Worm (Caenorhabditis elegans): Measurements from ENCODE around the gene clec-140.

Gene clec-140

DNA sequence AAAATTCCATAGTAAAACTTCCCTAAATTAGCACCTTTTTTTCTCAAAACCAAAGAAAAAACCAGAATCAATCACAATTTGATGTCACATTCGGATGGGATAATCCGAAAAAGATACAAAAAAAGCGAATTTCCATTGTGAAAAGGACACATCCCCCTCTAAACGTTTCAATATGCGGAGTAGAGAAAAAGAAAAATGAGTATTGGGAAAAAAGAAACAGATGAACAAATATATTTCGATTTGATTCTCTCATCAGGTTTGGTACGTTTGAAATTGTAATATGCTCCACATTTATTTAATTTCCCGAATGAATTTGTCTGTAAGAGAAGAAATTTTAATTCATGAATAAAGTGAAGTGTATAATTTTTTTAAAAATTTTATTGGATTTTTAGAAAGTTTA lies 14.6 kb upstream of the clec-140 start:
- TF ChIP-seq ztf-23 (GFP tag; IDR thresholded peaks at IDR 0.05), result no peak
- TF ChIP-seq klf-2 (GFP tag; conservative IDR thresholded peaks at IDR 0.05), result no peak
- TF ChIP-seq med-1 (GFP tag; optimal IDR thresholded peaks at IDR 0.05; ENCODE audit: insufficient read depth), result no peak
- TF ChIP-seq T22C8.4 (GFP tag; IDR thresholded peaks at IDR 0.05), result no peak
- no peak for TF ChIP-seq cog-1 (tag; optimal IDR thresholded peaks at IDR 0.05)
- TF ChIP-seq flt-1 (GFP tag; IDR thresholded peaks at IDR 0.05), result no peak
- TF ChIP-seq ref-1 (GFP tag; conservative IDR thresholded peaks at IDR 0.05), result no peak
- no peak for TF ChIP-seq ztf-29 (GFP tag; IDR thresholded peaks at IDR 0.05)
- no peak for TF ChIP-seq tab-1 (GFP tag; IDR thresholded peaks at IDR 0.05)

- no peak for TF ChIP-seq ref-1 (GFP tag; conservative IDR thresholded peaks at IDR 0.05)
Observed at ce11 chrII:4661278-4661677, 11.6 kb upstream of the clec-140 start, which contains the start of gene T05A7.13. T05A7.13 (minus strand) TSS chrII:4661378.

ce11 chrII:4663186-4663585 lies 9.7 kb upstream of the clec-140 start, which contains the start of gene T05A7.12:
T05A7.12 (minus strand) TSS chrII:4663286.
- TF ChIP-seq klf-2 (GFP tag; conservative IDR thresholded peaks at IDR 0.05), result no peak
- TF ChIP-seq cog-1 (tag; optimal IDR thresholded peaks at IDR 0.05), result no peak
- TF ChIP-seq med-1 (GFP tag; optimal IDR thresholded peaks at IDR 0.05; ENCODE audit: insufficient read depth), result no peak
- no peak for TF ChIP-seq ztf-23 (GFP tag; IDR thresholded peaks at IDR 0.05)
- TF ChIP-seq ztf-29 (GFP tag; IDR thresholded peaks at IDR 0.05), result no peak
- TF ChIP-seq ref-1 (GFP tag; conservative IDR thresholded peaks at IDR 0.05), result no peak
- no peak for TF ChIP-seq tab-1 (GFP tag; IDR thresholded peaks at IDR 0.05)
- no peak for TF ChIP-seq T22C8.4 (GFP tag; IDR thresholded peaks at IDR 0.05)
- TF ChIP-seq flt-1 (GFP tag; IDR thresholded peaks at IDR 0.05), result no peak

DNA sequence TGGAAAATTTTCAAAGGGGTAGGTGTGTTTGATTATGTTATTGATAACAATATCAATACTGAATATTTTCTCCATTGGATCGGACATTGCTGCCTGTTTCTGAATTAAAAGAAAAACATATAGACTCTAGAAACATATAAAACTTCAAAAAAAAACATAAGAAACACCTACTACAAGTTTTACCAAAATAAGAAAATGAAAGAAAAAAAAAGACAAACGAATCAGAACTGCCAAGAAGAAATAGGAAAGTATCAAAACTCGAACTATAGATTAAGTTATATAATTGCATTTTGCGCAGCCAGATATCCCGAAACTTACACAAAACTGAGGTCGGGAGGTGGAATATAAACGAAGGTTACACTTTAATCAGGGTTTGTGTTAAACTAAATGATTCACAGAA lies 7.5 kb upstream of the clec-140 start, which contains the start of gene T05A7.11:
T05A7.11 (minus strand) TSS at position 101 of the 400 bp plus-strand sequence.
- TF ChIP-seq ztf-23 (GFP tag; IDR thresholded peaks at IDR 0.05) (no peak), cog-1 (tag; optimal IDR thresholded peaks at IDR 0.05) (no peak), ref-1 (GFP tag; conservative IDR thresholded peaks at IDR 0.05) (no peak), med-1 (GFP tag; optimal IDR thresholded peaks at IDR 0.05; ENCODE audit: insufficient read depth) (no peak), ztf-29 (GFP tag; IDR thresholded peaks at IDR 0.05) (no peak), flt-1 (GFP tag; IDR thresholded peaks at IDR 0.05) (no peak), klf-2 (GFP tag; conservative IDR thresholded peaks at IDR 0.05) (no peak), tab-1 (GFP tag; IDR thresholded peaks at IDR 0.05) (no peak)

ce11 chrII:4667572-4667971 lies 5.3 kb upstream of the clec-140 start, which contains the start of gene fut-5:
fut-5 (minus strand) TSS chrII:4667672.
- TF ChIP-seq klf-2 (GFP tag; conservative IDR thresholded peaks at IDR 0.05) (no peak), ref-1 (GFP tag; conservative IDR thresholded peaks at IDR 0.05) (no peak), ztf-23 (GFP tag; IDR thresholded peaks at IDR 0.05) (no peak), tab-1 (GFP tag; IDR thresholded peaks at IDR 0.05) (no peak), ztf-29 (GFP tag; IDR thresholded peaks at IDR 0.05) (no peak), T22C8.4 (GFP tag; IDR thresholded peaks at IDR 0.05) (no peak), cog-1 (tag; optimal IDR thresholded peaks at IDR 0.05) (no peak), med-1 (GFP tag; optimal IDR thresholded peaks at IDR 0.05; ENCODE audit: insufficient read depth) (no peak), flt-1 (GFP tag; IDR thresholded peaks at IDR 0.05) (no peak)

DNA sequence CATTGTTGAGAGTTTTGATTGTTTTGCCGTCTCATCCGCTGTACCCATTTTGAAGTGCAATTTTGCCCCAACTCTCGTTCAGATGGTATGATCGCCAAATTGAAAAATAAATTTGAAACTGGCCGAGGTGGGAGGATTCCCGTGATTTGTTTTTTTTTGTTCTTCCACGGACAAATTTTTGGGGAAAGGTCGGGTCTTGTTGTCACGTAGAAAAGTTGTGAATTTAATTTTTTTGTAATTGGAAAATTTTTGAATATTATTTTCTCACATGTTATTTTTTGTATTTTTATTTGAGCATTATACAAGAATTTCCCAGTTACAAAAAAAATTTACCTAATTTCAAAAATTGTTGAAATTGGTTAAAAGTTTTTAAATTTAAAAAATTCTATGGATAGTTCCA lies 1.2 kb upstream of the clec-140 start, which contains the start of gene T05A7.6:
T05A7.6 (minus strand) TSS at position 101 of the 400 bp plus-strand sequence.
- TF ChIP-seq flt-1 (GFP tag; IDR thresholded peaks at IDR 0.05) (no peak), ztf-23 (GFP tag; IDR thresholded peaks at IDR 0.05) (no peak), ztf-29 (GFP tag; IDR thresholded peaks at IDR 0.05) (no peak), med-1 (GFP tag; optimal IDR thresholded peaks at IDR 0.05; ENCODE audit: insufficient read depth) (no peak), klf-2 (GFP tag; conservative IDR thresholded peaks at IDR 0.05) (no peak), cog-1 (tag; optimal IDR thresholded peaks at IDR 0.05) (no peak), T22C8.4 (GFP tag; IDR thresholded peaks at IDR 0.05) (no peak), ref-1 (GFP tag; conservative IDR thresholded peaks at IDR 0.05) (no peak), tab-1 (GFP tag; IDR thresholded peaks at IDR 0.05) (no peak)

- no peak for TF ChIP-seq T22C8.4 (GFP tag; IDR thresholded peaks at IDR 0.05)
- no peak for TF ChIP-seq cog-1 (tag; optimal IDR thresholded peaks at IDR 0.05)
- no peak for TF ChIP-seq ztf-23 (GFP tag; IDR thresholded peaks at IDR 0.05)
- no peak for TF ChIP-seq tab-1 (GFP tag; IDR thresholded peaks at IDR 0.05)
- TF ChIP-seq med-1 (GFP tag; optimal IDR thresholded peaks at IDR 0.05; ENCODE audit: insufficient read depth), result no peak
- TF ChIP-seq klf-2 (GFP tag; conservative IDR thresholded peaks at IDR 0.05), result no peak
- no peak for TF ChIP-seq flt-1 (GFP tag; IDR thresholded peaks at IDR 0.05)
- no peak for TF ChIP-seq ref-1 (GFP tag; conservative IDR thresholded peaks at IDR 0.05)
- no peak for TF ChIP-seq ztf-29 (GFP tag; IDR thresholded peaks at IDR 0.05)
Observed at ce11 chrII:4673242-4673641, 382 bp downstream of the clec-140 start.

DNA sequence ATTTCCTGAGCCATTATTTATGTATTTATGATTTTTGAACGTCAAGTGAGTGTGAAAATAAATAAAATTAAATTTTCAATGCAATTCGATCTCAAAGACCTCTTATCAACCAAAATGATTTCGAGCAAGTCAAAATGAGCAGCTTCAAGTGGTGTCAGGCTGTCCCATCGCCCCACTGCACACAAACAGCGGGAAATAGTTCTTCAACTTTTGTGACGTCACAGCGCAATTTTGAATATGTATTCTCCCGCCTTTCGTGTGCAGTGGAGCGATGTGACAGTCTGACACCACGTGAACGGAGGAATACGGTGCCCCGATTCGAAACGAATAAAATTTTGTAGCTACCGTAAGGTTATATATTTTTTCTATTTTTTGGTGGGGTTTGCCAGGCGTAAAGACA lies 810 bp downstream of the clec-140 start:
- TF ChIP-seq ref-1 (GFP tag; conservative IDR thresholded peaks at IDR 0.05), result no peak
- TF ChIP-seq tab-1 (GFP tag; IDR thresholded peaks at IDR 0.05), result no peak
- no peak for TF ChIP-seq cog-1 (tag; optimal IDR thresholded peaks at IDR 0.05)
- TF ChIP-seq flt-1 (GFP tag; IDR thresholded peaks at IDR 0.05), result no peak
- no peak for TF ChIP-seq ztf-23 (GFP tag; IDR thresholded peaks at IDR 0.05)
- TF ChIP-seq T22C8.4 (GFP tag; IDR thresholded peaks at IDR 0.05), result no peak
- TF ChIP-seq ztf-29 (GFP tag; IDR thresholded peaks at IDR 0.05), result no peak
- TF ChIP-seq klf-2 (GFP tag; conservative IDR thresholded peaks at IDR 0.05), result no peak
- no peak for TF ChIP-seq med-1 (GFP tag; optimal IDR thresholded peaks at IDR 0.05; ENCODE audit: insufficient read depth)

DNA sequence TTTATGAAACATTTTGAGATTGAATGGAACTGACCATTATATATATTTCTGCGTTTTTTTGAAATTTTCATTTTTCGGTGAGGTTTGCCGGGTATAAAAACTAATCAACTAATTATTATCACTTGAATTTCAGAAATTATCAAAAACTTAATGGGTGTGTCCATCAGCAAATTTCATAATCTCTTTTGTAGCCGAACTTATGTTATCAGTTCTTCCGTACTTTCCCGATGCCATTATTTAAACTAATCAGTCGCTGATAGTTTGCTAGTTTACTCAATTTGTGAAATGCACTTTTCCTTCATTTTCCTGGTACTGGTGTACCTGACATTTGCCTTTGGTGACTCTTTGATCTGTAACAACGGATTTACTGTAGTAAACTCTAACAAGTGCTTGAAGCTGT lies 1.3 kb downstream of the clec-140 start:
- no peak for TF ChIP-seq T22C8.4 (GFP tag; IDR thresholded peaks at IDR 0.05)
- no peak for TF ChIP-seq flt-1 (GFP tag; IDR thresholded peaks at IDR 0.05)
- TF ChIP-seq med-1 (GFP tag; optimal IDR thresholded peaks at IDR 0.05; ENCODE audit: insufficient read depth), result no peak
- TF ChIP-seq ztf-23 (GFP tag; IDR thresholded peaks at IDR 0.05), result no peak
- no peak for TF ChIP-seq ref-1 (GFP tag; conservative IDR thresholded peaks at IDR 0.05)
- TF ChIP-seq klf-2 (GFP tag; conservative IDR thresholded peaks at IDR 0.05), result no peak
- TF ChIP-seq cog-1 (tag; optimal IDR thresholded peaks at IDR 0.05), result no peak
- no peak for TF ChIP-seq tab-1 (GFP tag; IDR thresholded peaks at IDR 0.05)
- no peak for TF ChIP-seq ztf-29 (GFP tag; IDR thresholded peaks at IDR 0.05)

- TF ChIP-seq tab-1 (GFP tag; IDR thresholded peaks at IDR 0.05) (no peak), ztf-23 (GFP tag; IDR thresholded peaks at IDR 0.05) (no peak), T22C8.4 (GFP tag; IDR thresholded peaks at IDR 0.05) (no peak), klf-2 (GFP tag; conservative IDR thresholded peaks at IDR 0.05) (no peak), flt-1 (GFP tag; IDR thresholded peaks at IDR 0.05) (no peak), cog-1 (tag; optimal IDR thresholded peaks at IDR 0.05) (no peak), ztf-29 (GFP tag; IDR thresholded peaks at IDR 0.05) (no peak), med-1 (GFP tag; optimal IDR thresholded peaks at IDR 0.05; ENCODE audit: insufficient read depth) (no peak), ref-1 (GFP tag; conservative IDR thresholded peaks at IDR 0.05) (no peak)
Observed at ce11 chrII:4675481-4675880, 2.6 kb downstream of the clec-140 start, which contains the start of gene T05A7.3. T05A7.3 (plus strand) TSS chrII:4675781.
